Fruit fly (Drosophila melanogaster) whole organism, pupa: ENCODE results near the gene CG43678.

Source experiments
- Ets98B ChIP-seq: fragments of 200-800 bp; sonication (Bioruptor generic); IDR thresholded peaks from 2 replicates; pipeline ENCODE4 v1.3.6; 2022; ENCODE audit warnings: missing biosample characterization, missing genetic modification characterization
- fd96Ca ChIP-seq: fragments of 200-800 bp; sonication (Bioruptor generic); IDR thresholded peaks from 3 replicates; pipeline ENCODE4 v1.3.6; 2022; ENCODE audit warnings: missing biosample characterization, missing genetic modification characterization

DNA sequence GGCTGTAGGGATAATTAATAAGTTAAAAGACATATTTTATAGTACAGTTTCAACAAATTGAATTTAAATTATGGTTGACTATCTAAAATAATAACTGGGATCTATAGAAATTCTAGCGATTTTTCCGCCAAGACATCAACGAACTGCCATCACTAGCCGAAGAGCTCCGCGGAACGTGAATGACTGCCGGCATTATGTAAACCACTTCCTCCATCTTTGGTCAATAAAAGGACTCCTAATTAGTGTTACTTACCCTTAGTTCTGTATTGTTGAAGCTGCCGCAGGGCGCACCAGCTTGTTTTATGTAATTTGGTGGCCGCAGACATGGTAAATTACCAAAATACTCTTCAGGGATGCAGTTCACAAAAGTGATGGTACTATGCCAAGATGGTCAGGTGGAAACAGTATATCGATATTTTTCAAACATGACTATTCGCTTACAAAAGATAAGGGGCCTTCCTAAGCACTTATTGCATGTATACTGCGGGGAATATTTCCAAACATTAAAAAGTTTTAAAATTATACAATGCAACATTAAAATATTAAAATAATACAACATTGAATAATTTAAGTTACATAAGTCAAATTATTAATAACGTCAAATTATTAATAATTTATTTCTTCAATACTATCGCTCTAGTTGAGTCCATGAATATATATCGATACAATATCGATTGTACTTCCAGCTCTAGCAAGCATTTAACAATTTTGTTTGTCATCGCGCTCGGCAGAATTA is 49.8 kb downstream of the CG43678 start, which contains the start of the genes mRpL39 and Prosbeta2:
- TF ChIP-seq Ets98B (no peak), fd96Ca (peak; percentile 23; the same call in 1 of the 3 replicates)
